Worm (Caenorhabditis elegans): Measurements from ENCODE around the gene spot-1.

Gene spot-1

DNA sequence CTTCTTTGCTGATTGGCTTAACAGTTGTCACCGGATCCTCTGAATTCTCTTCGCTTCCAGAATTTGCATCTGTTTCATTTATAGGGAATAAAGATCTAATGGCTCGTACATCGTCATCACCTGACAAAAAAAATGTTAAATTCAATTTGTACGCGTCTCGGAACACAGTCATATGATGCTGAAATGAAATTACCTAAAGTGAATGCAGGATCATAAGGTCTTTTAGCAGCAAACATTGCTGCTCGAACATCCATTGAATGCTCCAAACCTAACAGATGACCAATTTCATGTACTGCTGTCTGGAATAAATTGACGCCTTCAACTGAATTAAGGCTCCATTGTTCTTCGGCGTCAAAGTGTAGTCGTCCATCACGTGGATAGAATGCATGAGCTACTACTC is 30.7 kb downstream of the spot-1 start:
- TF ChIP-seq hmg-11 (tag; optimal IDR thresholded peaks at IDR 0.05) (no peak), fkh-10 (GFP tag; optimal IDR thresholded peaks at IDR 0.05) (peak; percentile 81)

DNA sequence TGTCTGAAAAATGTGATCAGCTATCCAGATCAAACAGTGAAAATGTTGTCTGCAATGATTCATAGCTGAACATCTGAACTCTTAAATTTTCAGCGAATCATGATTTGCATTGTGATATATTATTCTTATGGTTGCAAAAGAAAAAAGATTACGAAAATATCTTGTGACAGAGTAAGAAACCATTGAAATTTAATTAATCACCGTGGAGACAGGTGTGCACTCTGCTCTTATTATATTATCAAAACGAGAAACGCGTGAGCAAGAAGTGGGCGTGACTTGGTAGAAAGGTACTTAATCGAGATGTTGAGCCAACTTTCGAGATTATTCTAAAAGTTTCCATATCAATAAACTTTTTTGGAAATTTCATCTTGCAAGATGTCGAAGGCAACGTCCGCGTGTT is 34.1 kb downstream of the spot-1 start, which contains the start of gene osm-10:
osm-10 (plus strand) TSS at position 293 of the 400 bp plus-strand sequence.
- TF ChIP-seq ceh-28 (tag; optimal IDR thresholded peaks at IDR 0.05) (no peak), R02D3.7 (tag; optimal IDR thresholded peaks at IDR 0.05) (no peak), ztf-4 (tag; optimal IDR thresholded peaks at IDR 0.05) (no peak), mml-1 (tag; optimal IDR thresholded peaks at IDR 0.05) (no peak), daf-12 (tag; optimal IDR thresholded peaks at IDR 0.05) (no peak), egl-5 (tag; optimal IDR thresholded peaks at IDR 0.05) (no peak), tbx-2 (tag; optimal IDR thresholded peaks at IDR 0.05) (no peak), nhr-67 (tag; optimal IDR thresholded peaks at IDR 0.05) (no peak), fkh-10 (GFP tag; optimal IDR thresholded peaks at IDR 0.05) (no peak), elt-2 (tag; optimal IDR thresholded peaks at IDR 0.05) (no peak), mdl-1 (tag; optimal IDR thresholded peaks at IDR 0.05) (no peak), fos-1 (tag; optimal IDR thresholded peaks at IDR 0.05) (no peak), ama-1 (optimal IDR thresholded peaks at IDR 0.05) (no peak), jun-1 (tag; optimal IDR thresholded peaks at IDR 0.05) (no peak), lin-39 (tag; optimal IDR thresholded peaks at IDR 0.05) (no peak), fkh-2 (tag; optimal IDR thresholded peaks at IDR 0.05) (no peak), ceh-82 (tag; optimal IDR thresholded peaks at IDR 0.05) (no peak)

- no peak for TF ChIP-seq nhr-67 (tag; optimal IDR thresholded peaks at IDR 0.05)
- TF ChIP-seq hmg-11 (tag; optimal IDR thresholded peaks at IDR 0.05) = no peak
- TF ChIP-seq nhr-23 (tag; optimal IDR thresholded peaks at IDR 0.05) = no peak
- TF ChIP-seq tbx-2 (tag; optimal IDR thresholded peaks at IDR 0.05) = no peak
- TF ChIP-seq daf-12 (tag; optimal IDR thresholded peaks at IDR 0.05) = no peak
- TF ChIP-seq nhr-76 (tag; optimal IDR thresholded peaks at IDR 0.05) = no peak
- no peak for TF ChIP-seq lsy-12 (tag; optimal IDR thresholded peaks at IDR 0.05)
Measured at ce11 chrIII:7241065-7241464, 36.0 kb downstream of the spot-1 start, which contains the start of gene ztf-31. Gene ztf-31, plus strand, starts transcription at chrIII:7241365.

DNA sequence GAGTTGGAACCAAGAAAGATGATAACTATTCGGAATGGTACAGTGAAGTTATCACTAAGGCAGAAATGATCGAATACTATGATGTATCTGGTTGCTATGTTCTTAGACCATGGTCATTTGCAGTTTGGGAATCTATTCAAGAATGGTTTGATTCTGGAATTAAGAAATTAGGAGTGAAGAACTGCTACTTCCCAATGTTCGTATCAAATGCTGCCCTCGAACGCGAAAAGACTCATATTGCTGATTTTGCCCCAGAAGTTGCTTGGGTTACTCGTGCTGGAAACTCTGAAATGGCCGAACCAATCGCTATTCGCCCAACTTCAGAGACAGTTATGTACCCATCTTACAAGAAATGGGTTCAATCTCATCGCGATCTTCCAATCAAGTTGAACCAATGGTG is 37.7 kb downstream of the spot-1 start:
- TF ChIP-seq egl-5 (tag; optimal IDR thresholded peaks at IDR 0.05) = no peak
- no peak for TF ChIP-seq sea-2 (GFP tag; optimal IDR thresholded peaks at IDR 0.05)
- no peak for TF ChIP-seq R02D3.7 (tag; optimal IDR thresholded peaks at IDR 0.05)
- no peak for TF ChIP-seq pha-4 (tag; optimal IDR thresholded peaks at IDR 0.05)
- no peak for TF ChIP-seq nhr-23 (tag; optimal IDR thresholded peaks at IDR 0.05)
- TF ChIP-seq mdl-1 (tag; optimal IDR thresholded peaks at IDR 0.05) = no peak
- TF ChIP-seq nhr-67 (tag; optimal IDR thresholded peaks at IDR 0.05) = no peak
- no peak for TF ChIP-seq nhr-11 (tag; optimal IDR thresholded peaks at IDR 0.05)

- no peak for TF ChIP-seq unc-39 (tag; optimal IDR thresholded peaks at IDR 0.05)
Measured at ce11 chrIII:7238727-7239126, 38.3 kb downstream of the spot-1 start, which contains the start of gene pars-1. Gene pars-1, plus strand, starts transcription at chrIII:7239027.

DNA sequence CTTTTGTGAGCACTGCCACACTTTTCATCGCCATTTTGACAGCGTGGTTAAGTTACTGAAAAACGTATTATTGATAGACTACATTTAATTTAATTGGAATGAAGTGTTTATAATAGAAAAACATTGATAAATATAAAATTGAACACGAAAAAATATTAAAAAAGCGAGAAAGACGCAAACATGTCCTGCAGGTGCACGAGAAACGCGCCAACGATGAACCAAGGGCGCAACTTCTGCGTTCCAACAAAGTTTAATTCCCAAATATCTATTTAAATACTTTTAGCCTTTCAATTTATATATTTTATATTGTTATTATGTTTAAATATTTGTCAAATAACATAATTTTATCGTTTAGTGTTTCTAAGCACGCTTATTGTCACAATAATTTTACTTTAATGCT is 42.9 kb downstream of the spot-1 start, which contains the start of gene ndus-8:
ndus-8 (minus strand) TSS at position 55 of the 400 bp plus-strand sequence.
- peak; percentile 5 for TF ChIP-seq egl-5 (tag; optimal IDR thresholded peaks at IDR 0.05)
- TF ChIP-seq jun-1 (tag; optimal IDR thresholded peaks at IDR 0.05) = peak; percentile 25
- peak; percentile 45 for TF ChIP-seq hmg-11 (tag; optimal IDR thresholded peaks at IDR 0.05)
- TF ChIP-seq daf-12 (tag; optimal IDR thresholded peaks at IDR 0.05) = no peak
- TF ChIP-seq pha-4 (tag; optimal IDR thresholded peaks at IDR 0.05) = peak; percentile 88
- no peak for TF ChIP-seq fos-1 (tag; optimal IDR thresholded peaks at IDR 0.05)
- TF ChIP-seq ceh-28 (tag; optimal IDR thresholded peaks at IDR 0.05) = peak; percentile 7
- peak; percentile 44 for TF ChIP-seq nhr-43 (tag; optimal IDR thresholded peaks at IDR 0.05; ENCODE audit: poor library complexity, severe bottlenecking)
- no peak for TF ChIP-seq fkh-2 (tag; optimal IDR thresholded peaks at IDR 0.05)
- peak; percentile 24 for TF ChIP-seq lin-39 (tag; optimal IDR thresholded peaks at IDR 0.05)
- TF ChIP-seq nhr-23 (tag; optimal IDR thresholded peaks at IDR 0.05) = peak; percentile 89
- peak; percentile 90 for TF ChIP-seq snpc-4 (tag; optimal IDR thresholded peaks at IDR 0.05)
- no peak for TF ChIP-seq unc-39 (tag; optimal IDR thresholded peaks at IDR 0.05)
- TF ChIP-seq elt-2 (tag; optimal IDR thresholded peaks at IDR 0.05) = peak; percentile 32
- TF ChIP-seq lin-15B (tag; optimal IDR thresholded peaks at IDR 0.05) = peak; percentile 64
- peak; percentile 52 for TF ChIP-seq nfya-1 (tag; optimal IDR thresholded peaks at IDR 0.05; ENCODE audit: insufficient read depth)
- no peak for TF ChIP-seq nhr-237 (tag; optimal IDR thresholded peaks at IDR 0.05)
- peak; percentile 44 for TF ChIP-seq nhr-25 (tag; optimal IDR thresholded peaks at IDR 0.05)
- TF ChIP-seq lsy-12 (tag; optimal IDR thresholded peaks at IDR 0.05) = peak; percentile 30

Measured in whole organism, L3 larva.